Fruit fly (Drosophila melanogaster) whole organism, wandering third instar larva: Measurements from ENCODE around the gene CG43083.

Experiments
- Dfd ChIP-seq: fragments of >200 bp; optimal IDR thresholded peaks from 2 replicates; lab custom pipeline; 2017; ENCODE audit warnings: missing biosample characterization, missing genetic modification characterization
- Mio ChIP-seq: sonication (Bioruptor generic); optimal IDR thresholded peaks from 2 replicates; lab custom pipeline; 2016; ENCODE audit warnings: missing biosample characterization, missing genetic modification characterization
- dsf ChIP-seq: sonication (Bioruptor generic); optimal IDR thresholded peaks from 2 replicates; lab custom pipeline; 2016; ENCODE audit warnings: missing biosample characterization, missing genetic modification characterization, borderline replicate concordance
- pan ChIP-seq: fragments of >200 bp; optimal IDR thresholded peaks from 2 replicates; lab custom pipeline; 2017
- psq ChIP-seq: fragments of 200-800 bp; sonication (Bioruptor generic); optimal IDR thresholded peaks from 3 replicates; lab custom pipeline; 2017; ENCODE audit warnings: missing biosample characterization, mild to moderate bottlenecking, missing genetic modification characterization, moderate library complexity
- usp ChIP-seq: fragments of >200 bp; optimal IDR thresholded peaks from 2 replicates; lab custom pipeline; 2017; ENCODE audit warnings: missing biosample characterization, missing genetic modification characterization

DNA sequence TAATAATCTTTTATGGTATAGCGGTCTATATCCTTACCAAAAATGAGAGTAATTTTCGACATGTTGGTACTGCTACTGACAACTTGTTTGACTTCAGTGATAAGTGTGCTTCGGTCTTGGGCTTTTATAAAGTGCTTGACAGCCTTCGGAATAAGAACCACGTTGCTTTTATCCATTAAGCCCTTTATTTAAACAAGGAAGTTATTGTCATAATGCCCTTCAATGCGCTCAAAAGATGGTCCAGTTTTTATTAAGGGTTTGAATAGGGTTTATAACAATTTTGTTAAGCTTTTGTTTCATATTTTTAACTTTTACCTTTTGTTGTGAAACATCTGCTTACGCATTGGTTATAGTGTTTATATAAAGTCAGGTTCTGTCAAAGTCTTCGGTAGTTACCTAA, 3.8 kb downstream of the CG43083 start, which contains the start of the genes Eig71Ec and Eig71Ed:
- TF ChIP-seq pan (lab: Kevin White, UChicago) (no peak), psq (GFP tag; lab: Kevin White, UChicago) (no peak), usp (GFP tag; lab: Kevin White, UChicago) (no peak), Mio (GFP tag; lab: Kevin White, UChicago) (no peak), Dfd (GFP tag; lab: Kevin White, UChicago) (no peak), dsf (GFP tag; lab: Kevin White, UChicago) (no peak)
